Worm (Caenorhabditis elegans) whole organism, young adult: ENCODE results near the gene sma-1.

Experiments used
- egl-18 ChIP-seq: fragments of 200-800 bp; sonication (Bioruptor generic); IDR thresholded peaks from 2 replicates; pipeline ENCODE4 v1.3.6; 2022; ENCODE audit warnings: missing genetic modification reagents, missing genetic modification characterization, missing compliant biosample characterization
- ets-4 ChIP-seq: fragments of 200-800 bp; sonication (Bioruptor generic); optimal IDR thresholded peaks from 2 replicates; lab custom pipeline; 2018; ENCODE audit warnings: mild to moderate bottlenecking, missing genetic modification characterization, missing compliant biosample characterization
- hlh-26 ChIP-seq: fragments of 200-800 bp; sonication (Bioruptor generic); conservative IDR thresholded peaks from 2 replicates; pipeline ENCODE4 v1.3.6; 2022; ENCODE audit warnings: missing genetic modification reagents, missing genetic modification characterization, missing compliant biosample characterization
- snpc-4 ChIP-seq, 5 experiments: fragments of 150-350 bp in 1 of 5; sonication (generic microtip) in 4 of 5; optimal IDR thresholded peaks; 2 replicates each; lab custom pipeline; 2014 to 2018; ENCODE audit warnings: missing genetic modification characterization in 5 of 5, missing biosample characterization in 3 of 5, antibody characterized with exemption in 2 of 5, mild to moderate bottlenecking in 2 of 5, missing compliant biosample characterization in 2 of 5, missing genotype in 2 of 5, moderate library complexity in 2 of 5, missing genetic modification reagents in 1 of 5

- TF ChIP-seq hlh-26 (GFP tag; lab: Robert Waterston, UW): no peak
- no peak for TF ChIP-seq egl-18 (GFP tag; lab: Robert Waterston, UW)
- TF ChIP-seq ets-4 (GFP tag; lab: Kevin White, UChicago): no peak
- no peak for TF ChIP-seq snpc-4 (GFP tag; optimal IDR thresholded peaks at IDR 0.05; lab: Kevin White, UChicago)
- TF ChIP-seq snpc-4 (tag; optimal IDR thresholded peaks at IDR 0.05; lab: Kevin White, UChicago): no peak
Measured at ce11 chrV:11947414-11947954, 48.2 kb downstream of the sma-1 start.
